Worm (Caenorhabditis elegans) whole organism, L4 larva: ENCODE measurements around the gene F13A2.5.

ENCODE experiments used
- T26A8.4 ChIP-seq: fragments of 200-800 bp; sonication (Bioruptor generic); IDR thresholded peaks from 2 replicates; pipeline ENCODE4 v1.3.6; 2022; ENCODE audit warnings: missing genetic modification characterization, missing compliant biosample characterization
- aly-2 ChIP-seq: sonication (generic microtip); optimal IDR thresholded peaks from 2 replicates; lab custom pipeline; 2018; ENCODE audit warnings: missing biosample characterization, missing genetic modification characterization
- ama-1 ChIP-seq: fragments of 150-350 bp; optimal IDR thresholded peaks from 2 replicates; lab custom pipeline; 2014; ENCODE audit warnings: inconsistent platforms, mixed read lengths
- ceh-28 ChIP-seq: fragments of 150-350 bp; optimal IDR thresholded peaks from 2 replicates; lab custom pipeline; 2014; ENCODE audit warnings: missing biosample characterization, missing genetic modification reagents, missing genetic modification characterization
- ces-1 ChIP-seq: fragments of 150-350 bp; sonication (generic microtip); optimal IDR thresholded peaks from 4 replicates; lab custom pipeline; 2014; ENCODE audit warnings: missing biosample characterization, missing genetic modification reagents, missing genetic modification characterization
- dpl-1 ChIP-seq: fragments of 150-350 bp; optimal IDR thresholded peaks from 2 replicates; lab custom pipeline; 2014; ENCODE audit warnings: missing biosample characterization, missing genetic modification reagents, missing genetic modification characterization
- lin-13 ChIP-seq: fragments of 150-350 bp; optimal IDR thresholded peaks from 2 replicates; lab custom pipeline; 2014; ENCODE audit warnings: missing biosample characterization, missing genetic modification reagents, missing genetic modification characterization
- nhr-25 ChIP-seq: sonication (generic microtip); optimal IDR thresholded peaks from 2 replicates; lab custom pipeline; 2017; ENCODE audit warnings: missing genetic modification characterization, mild to moderate bottlenecking, missing compliant biosample characterization, antibody characterized with exemption, moderate library complexity, borderline replicate concordance; ENCODE audit not compliant: insufficient read depth
- nhr-6 ChIP-seq: fragments of 150-350 bp; optimal IDR thresholded peaks from 2 replicates; lab custom pipeline; 2014; ENCODE audit warnings: missing biosample characterization, missing genetic modification characterization
- nhr-76 ChIP-seq: fragments of 150-350 bp; optimal IDR thresholded peaks from 2 replicates; lab custom pipeline; 2014; ENCODE audit warnings: missing biosample characterization, missing genetic modification characterization

DNA sequence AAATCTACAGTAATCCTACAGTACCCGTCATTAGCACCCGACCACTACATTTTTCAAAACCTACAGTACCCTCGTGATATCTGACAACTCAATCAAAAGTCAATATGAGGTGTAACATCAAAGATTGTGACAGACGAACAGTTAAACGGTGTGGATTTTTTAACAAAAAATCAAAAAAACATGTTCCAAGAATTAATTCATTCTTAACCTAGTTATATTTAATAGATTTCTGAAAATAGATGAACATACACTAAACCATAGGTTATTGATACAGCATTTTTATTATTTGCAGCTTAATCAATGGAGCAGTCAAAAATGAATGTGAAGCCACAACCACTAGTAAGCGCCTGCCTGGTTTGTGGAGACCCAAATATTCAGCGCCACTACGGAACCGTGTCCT lies 5.8 kb upstream of the F13A2.5 start, which contains the start of gene nhr-118:
- TF ChIP-seq ama-1 (lab: Kevin White, UChicago) = no peak
- TF ChIP-seq nhr-76 (tag; lab: Kevin White, UChicago) = no peak
- TF ChIP-seq dpl-1 = no peak
- TF ChIP-seq T26A8.4 (GFP tag; lab: Robert Waterston, UW) = no peak
- TF ChIP-seq lin-13 (GFP tag; lab: Kevin White, UChicago) = no peak
- no peak for TF ChIP-seq nhr-25 (tag; lab: Kevin White, UChicago)
- TF ChIP-seq ceh-28 (tag; lab: Kevin White, UChicago) = no peak
- no peak for TF ChIP-seq nhr-6 (tag; lab: Kevin White, UChicago)
- no peak for TF ChIP-seq ces-1 (GFP tag; lab: Kevin White, UChicago)
- TF ChIP-seq aly-2 (tag; lab: Kevin White, UChicago) = no peak
